Fruit fly (Drosophila melanogaster): ENCODE results near the gene KFase.
A peak's percentile ranks its signal among the peaks of the same experiment; 100 is the strongest.

The KFase gene

dm6 chr2L:6476753-6477152 lies 11.8 kb downstream of the KFase start, which contains the start of gene CG9536:
TSS of gene CG9536 (minus strand) at chr2L:6476975.
- TF ChIP-seq dmrt93B (GFP tag; optimal IDR thresholded peaks at IDR 0.05) (no peak), Myc (optimal IDR thresholded peaks at IDR 0.05) (no peak), Jra (GFP tag; optimal IDR thresholded peaks at IDR 0.05) (no peak), sage (GFP tag; optimal IDR thresholded peaks at IDR 0.05) (peak; percentile 18), GATAd (GFP tag; optimal IDR thresholded peaks at IDR 0.05) (no peak), h (GFP tag; optimal IDR thresholded peaks at IDR 0.05) (no peak), pan (optimal IDR thresholded peaks at IDR 0.05) (no peak), Rel (GFP tag; optimal IDR thresholded peaks at IDR 0.05) (no peak), Rel (tag; optimal IDR thresholded peaks at IDR 0.05) (peak; percentile 11), ey (GFP tag; optimal IDR thresholded peaks at IDR 0.05) (no peak), tai (GFP tag; optimal IDR thresholded peaks at IDR 0.05) (no peak), Abd-B (GFP tag; optimal IDR thresholded peaks at IDR 0.05) (no peak), CrebA (GFP tag; optimal IDR thresholded peaks at IDR 0.05; ENCODE audit: borderline replicate concordance) (no peak), Hr83 (GFP tag; optimal IDR thresholded peaks at IDR 0.05; ENCODE audit: poor library complexity, severe bottlenecking) (no peak), psq (GFP tag; optimal IDR thresholded peaks at IDR 0.05) (no peak), Dif (GFP tag; optimal IDR thresholded peaks at IDR 0.05; ENCODE audit: partially characterized antibody) (no peak), lola (GFP tag; optimal IDR thresholded peaks at IDR 0.05) (no peak)

dm6 chr2L:6474878-6475582 lies 13.5 kb downstream of the KFase start:
- TF ChIP-seq Rel (GFP tag; optimal IDR thresholded peaks at IDR 0.05) (no peak), Rel (tag; optimal IDR thresholded peaks at IDR 0.05) (no peak), lola (GFP tag; optimal IDR thresholded peaks at IDR 0.05) (no peak), woc (GFP tag; optimal IDR thresholded peaks at IDR 0.05) (no peak), Vsx2 (GFP tag; optimal IDR thresholded peaks at IDR 0.05; ENCODE audit: partially characterized antibody) (no peak), fru (GFP tag; optimal IDR thresholded peaks at IDR 0.05) (no peak), pan (optimal IDR thresholded peaks at IDR 0.05) (no peak), h (GFP tag; optimal IDR thresholded peaks at IDR 0.05) (no peak), Sp1 (GFP tag; optimal IDR thresholded peaks at IDR 0.05) (no peak), ey (GFP tag; optimal IDR thresholded peaks at IDR 0.05) (no peak), dmrt93B (GFP tag; optimal IDR thresholded peaks at IDR 0.05) (no peak), brk (GFP tag; optimal IDR thresholded peaks at IDR 0.05) (no peak), br (GFP tag; optimal IDR thresholded peaks at IDR 0.05) (no peak), CG32264 (GFP tag; optimal IDR thresholded peaks at IDR 0.05) (no peak), dsf (GFP tag; optimal IDR thresholded peaks at IDR 0.05; ENCODE audit: borderline replicate concordance) (no peak), tai (GFP tag; optimal IDR thresholded peaks at IDR 0.05) (no peak), Hr78 (GFP tag; optimal IDR thresholded peaks at IDR 0.05) (no peak), CrebA (GFP tag; optimal IDR thresholded peaks at IDR 0.05; ENCODE audit: borderline replicate concordance) (no peak), foxo (GFP tag; optimal IDR thresholded peaks at IDR 0.05) (no peak), sv (GFP tag; optimal IDR thresholded peaks at IDR 0.05) (no peak), N (GFP tag; optimal IDR thresholded peaks at IDR 0.05) (no peak)

- no peak for TF ChIP-seq CG32264 (GFP tag; optimal IDR thresholded peaks at IDR 0.05)
- TF ChIP-seq Abd-B (GFP tag; optimal IDR thresholded peaks at IDR 0.05), result no peak
- TF ChIP-seq sv (GFP tag; optimal IDR thresholded peaks at IDR 0.05), result no peak
- no peak for TF ChIP-seq dsf (GFP tag; optimal IDR thresholded peaks at IDR 0.05; ENCODE audit: borderline replicate concordance)
- TF ChIP-seq usp (GFP tag; optimal IDR thresholded peaks at IDR 0.05), result no peak
- TF ChIP-seq N (GFP tag; optimal IDR thresholded peaks at IDR 0.05), result no peak
- no peak for TF ChIP-seq GATAd (GFP tag; optimal IDR thresholded peaks at IDR 0.05)
- TF ChIP-seq lola (GFP tag; optimal IDR thresholded peaks at IDR 0.05), result no peak
- TF ChIP-seq jim (GFP tag; optimal IDR thresholded peaks at IDR 0.05), result no peak
- TF ChIP-seq OdsH (GFP tag; optimal IDR thresholded peaks at IDR 0.05), result no peak
- TF ChIP-seq Mio (GFP tag; optimal IDR thresholded peaks at IDR 0.05), result no peak
- TF ChIP-seq Hnf4 (GFP tag; optimal IDR thresholded peaks at IDR 0.05), result no peak
- no peak for TF ChIP-seq h (GFP tag; optimal IDR thresholded peaks at IDR 0.05)
- no peak for TF ChIP-seq Dfd (GFP tag; optimal IDR thresholded peaks at IDR 0.05)
These were observed 14.3 kb downstream of the KFase start for dm6 chr2L:6474298-6474697.
